Worm (Caenorhabditis elegans) whole organism, L1 larva: Measurements from ENCODE around the gene Y62H9A.13.

Experiments used
- Y116A8C.19 ChIP-seq: sonication (generic microtip); optimal IDR thresholded peaks from 2 replicates; lab custom pipeline; 2016; ENCODE audit warnings: missing compliant biosample characterization, missing genetic modification characterization, borderline replicate concordance
- alr-1 ChIP-seq: fragments of 200-800 bp; sonication (Bioruptor generic); optimal IDR thresholded peaks from 2 replicates; lab custom pipeline; 2018; ENCODE audit warnings: borderline replicate concordance, mild to moderate bottlenecking, missing genetic modification characterization, missing compliant biosample characterization
- ama-1 ChIP-seq: fragments of 150-350 bp; optimal IDR thresholded peaks from 2 replicates; lab custom pipeline; 2014
- ceh-8 ChIP-seq: fragments of 200-800 bp; sonication (Bioruptor generic); optimal IDR thresholded peaks from 2 replicates; lab custom pipeline; 2018; ENCODE audit warnings: mild to moderate bottlenecking, missing genetic modification characterization, moderate library complexity, missing compliant biosample characterization
- ceh-82 ChIP-seq, 3 experiments: fragments of 150-350 bp in 1 of 3; sonication (generic microtip) in 2 of 3; optimal IDR thresholded peaks; 2 replicates each; lab custom pipeline; 2014 to 2017; ENCODE audit warnings: missing biosample characterization in 3 of 3, missing genetic modification characterization in 3 of 3
- ceh-88 ChIP-seq: fragments of 200-800 bp; sonication (Bioruptor generic); IDR thresholded peaks from 2 replicates; pipeline ENCODE4 v1.3.6; 2022; ENCODE audit warnings: missing genetic modification characterization, missing compliant biosample characterization
- ces-1 ChIP-seq: fragments of 150-350 bp; optimal IDR thresholded peaks from 2 replicates; lab custom pipeline; 2014; ENCODE audit warnings: missing biosample characterization, missing genetic modification reagents, missing genetic modification characterization
- dpl-1 ChIP-seq, 3 experiments: fragments of 150-350 bp in 2 of 3; sonication (generic microtip) in 1 of 3; optimal IDR thresholded peaks; 2 replicates each; lab custom pipeline; 2014 to 2017; ENCODE audit warnings: missing biosample characterization in 3 of 3, missing genetic modification characterization in 3 of 3, missing genetic modification reagents in 3 of 3
- dsc-1 ChIP-seq: sonication (generic microtip); optimal IDR thresholded peaks from 2 replicates; lab custom pipeline; 2016; ENCODE audit warnings: mild to moderate bottlenecking, missing genetic modification characterization, missing compliant biosample characterization
- efl-1 ChIP-seq, 4 experiments: fragments of 150-350 bp; optimal IDR thresholded peaks in 3 of 4; peaks in 1 of 4; 1 replicate in 1 of 4; 2 replicates in 3 of 4; lab custom pipeline; 2014; ENCODE audit warnings: missing biosample characterization in 2 of 4, missing genetic modification characterization in 2 of 4, missing genetic modification reagents in 2 of 4
- efl-3 ChIP-seq: fragments of 200-800 bp; sonication (Bioruptor generic); optimal IDR thresholded peaks from 2 replicates; lab custom pipeline; 2018; ENCODE audit warnings: mild to moderate bottlenecking, missing genetic modification characterization, missing compliant biosample characterization
- egl-13 ChIP-seq: sonication (generic microtip); optimal IDR thresholded peaks from 2 replicates; lab custom pipeline; 2016; ENCODE audit warnings: missing genotype, missing genetic modification reagents, missing genetic modification characterization, missing compliant biosample characterization
- elt-3 ChIP-seq, 6 experiments: fragments of 150-350 bp in 1 of 6; sonication (generic microtip); optimal IDR thresholded peaks; 2 replicates each; lab custom pipeline; 2017 to 2018; ENCODE audit warnings: missing biosample characterization in 6 of 6, missing genetic modification characterization in 6 of 6, inconsistent platforms in 1 of 6
- ets-5 ChIP-seq: fragments of 200-800 bp; sonication (Bioruptor generic); IDR thresholded peaks from 2 replicates; pipeline ENCODE4 v1.3.6; 2022; ENCODE audit warnings: missing genetic modification characterization, missing compliant biosample characterization
- fkh-8 ChIP-seq: sonication (generic microtip); optimal IDR thresholded peaks from 2 replicates; lab custom pipeline; 2016; ENCODE audit warnings: mild to moderate bottlenecking, missing genetic modification characterization, missing compliant biosample characterization
- grh-1 ChIP-seq: fragments of 200-800 bp; sonication (Bioruptor generic); IDR thresholded peaks from 2 replicates; pipeline ENCODE4 v1.3.6; 2022; ENCODE audit warnings: missing genetic modification reagents, missing genetic modification characterization, missing compliant biosample characterization
- irx-1 ChIP-seq: sonication (generic microtip); optimal IDR thresholded peaks from 2 replicates; lab custom pipeline; 2016; ENCODE audit warnings: missing genetic modification characterization, missing compliant biosample characterization
- lin-13 ChIP-seq: fragments of 150-350 bp; optimal IDR thresholded peaks from 2 replicates; lab custom pipeline; 2014; ENCODE audit warnings: missing biosample characterization, missing genetic modification reagents, missing genetic modification characterization
- lin-14 ChIP-seq: fragments of 200-800 bp; sonication (Bioruptor generic); optimal IDR thresholded peaks from 2 replicates; lab custom pipeline; 2018; ENCODE audit warnings: mild to moderate bottlenecking, missing genetic modification characterization, moderate library complexity, missing compliant biosample characterization
- lin-35 ChIP-seq, 2 experiments: fragments of 150-350 bp; optimal IDR thresholded peaks; 2 replicates each; lab custom pipeline; 2014; ENCODE audit warnings: missing biosample characterization in 2 of 2, missing genetic modification characterization in 2 of 2, missing genetic modification reagents in 2 of 2
- lin-39 ChIP-seq: fragments of 150-350 bp; optimal IDR thresholded peaks from 2 replicates; lab custom pipeline; 2014; ENCODE audit warnings: missing biosample characterization, missing genetic modification reagents, missing genetic modification characterization
- lir-3 ChIP-seq: sonication (generic microtip); optimal IDR thresholded peaks from 2 replicates; lab custom pipeline; 2016; ENCODE audit warnings: mild to moderate bottlenecking, missing genetic modification characterization, moderate library complexity, missing compliant biosample characterization; ENCODE audit not compliant: poor library complexity
- mab-9 ChIP-seq: fragments of 200-800 bp; sonication (Bioruptor generic); IDR thresholded peaks from 2 replicates; pipeline ENCODE4 v1.3.6; 2022; ENCODE audit warnings: missing genetic modification reagents, missing genetic modification characterization, missing compliant biosample characterization
- mdl-1 ChIP-seq, 2 experiments: fragments of 150-350 bp; optimal IDR thresholded peaks; 2 replicates each; lab custom pipeline; 2014 to 2017; ENCODE audit warnings: missing biosample characterization in 2 of 2, missing genetic modification characterization in 2 of 2, inconsistent platforms in 1 of 2
- mep-1 ChIP-seq: fragments of 150-350 bp; optimal IDR thresholded peaks from 2 replicates; lab custom pipeline; 2014; ENCODE audit warnings: missing biosample characterization, missing genetic modification characterization
- nhr-12 ChIP-seq: sonication (generic microtip); optimal IDR thresholded peaks from 2 replicates; lab custom pipeline; 2017; ENCODE audit warnings: missing biosample characterization, missing genetic modification characterization
- nhr-20 ChIP-seq: sonication (generic microtip); optimal IDR thresholded peaks from 2 replicates; lab custom pipeline; 2016; ENCODE audit warnings: mild to moderate bottlenecking, missing genetic modification characterization, missing compliant biosample characterization
- nhr-237 ChIP-seq: fragments of 150-350 bp; optimal IDR thresholded peaks from 2 replicates; lab custom pipeline; 2014; ENCODE audit warnings: missing biosample characterization, missing genetic modification characterization
- nhr-28 ChIP-seq: fragments of 150-350 bp; optimal IDR thresholded peaks from 2 replicates; lab custom pipeline; 2014; ENCODE audit warnings: missing biosample characterization, missing genetic modification characterization
- nhr-71 ChIP-seq: sonication (generic microtip); optimal IDR thresholded peaks from 2 replicates; lab custom pipeline; 2016; ENCODE audit warnings: mild to moderate bottlenecking, missing genetic modification characterization, moderate library complexity, missing compliant biosample characterization
- nhr-77 ChIP-seq: fragments of 150-350 bp; optimal IDR thresholded peaks from 2 replicates; lab custom pipeline; 2014; ENCODE audit warnings: missing biosample characterization, missing genetic modification characterization
- nhr-84 ChIP-seq: sonication (generic microtip); optimal IDR thresholded peaks from 2 replicates; lab custom pipeline; 2017; ENCODE audit warnings: missing biosample characterization, missing genetic modification characterization
- nhr-85 ChIP-seq: sonication (generic microtip); peaks from one replicate; lab custom pipeline; 2016; ENCODE audit warnings: missing genetic modification characterization, inconsistent platforms, missing compliant biosample characterization
- pag-3 ChIP-seq: sonication (generic microtip); optimal IDR thresholded peaks from 2 replicates; lab custom pipeline; 2017; ENCODE audit warnings: missing genetic modification characterization, mild to moderate bottlenecking, missing compliant biosample characterization, antibody characterized with exemption, borderline replicate concordance; ENCODE audit not compliant: insufficient read depth
- pqm-1 ChIP-seq: sonication (generic microtip); optimal IDR thresholded peaks from 3 replicates; lab custom pipeline; 2017; ENCODE audit warnings: missing biosample characterization, missing genetic modification characterization
- snpc-4 ChIP-seq: fragments of 150-350 bp; optimal IDR thresholded peaks from 2 replicates; lab custom pipeline; 2014; ENCODE audit warnings: missing biosample characterization, missing genetic modification characterization
- snu-23 ChIP-seq: sonication (generic microtip); optimal IDR thresholded peaks from 2 replicates; lab custom pipeline; 2016; ENCODE audit warnings: missing genetic modification characterization, missing compliant biosample characterization
- swsn-7 ChIP-seq: sonication (generic microtip); optimal IDR thresholded peaks from 2 replicates; lab custom pipeline; 2016; ENCODE audit warnings: missing genetic modification characterization, missing compliant biosample characterization
- unc-30 ChIP-seq: sonication (generic microtip); optimal IDR thresholded peaks from 2 replicates; lab custom pipeline; 2017; ENCODE audit warnings: missing biosample characterization, missing genetic modification characterization
- unc-98 ChIP-seq: fragments of 200-800 bp; sonication (Bioruptor generic); IDR thresholded peaks from 2 replicates; pipeline ENCODE4 v1.3.6; 2022; ENCODE audit warnings: missing genetic modification characterization, missing compliant biosample characterization
- vab-15 ChIP-seq: sonication (generic microtip); optimal IDR thresholded peaks from 2 replicates; lab custom pipeline; 2017; ENCODE audit warnings: missing genotype, mild to moderate bottlenecking, missing genetic modification characterization, missing compliant biosample characterization
- xbp-1 ChIP-seq: sonication (generic microtip); optimal IDR thresholded peaks from 2 replicates; lab custom pipeline; 2016; ENCODE audit warnings: missing genetic modification characterization, missing compliant biosample characterization
- zag-1 ChIP-seq: fragments of 150-350 bp; optimal IDR thresholded peaks from 2 replicates; lab custom pipeline; 2014; ENCODE audit warnings: missing biosample characterization, missing genetic modification characterization
- zip-4 ChIP-seq: fragments of 200-800 bp; sonication (Bioruptor generic); optimal IDR thresholded peaks from 2 replicates; lab custom pipeline; 2018; ENCODE audit warnings: mild to moderate bottlenecking, missing genetic modification characterization, moderate library complexity, missing compliant biosample characterization
- ztf-11 ChIP-seq, 2 experiments: sonication (generic microtip); optimal IDR thresholded peaks; 2 replicates each; lab custom pipeline; 2016 to 2017; ENCODE audit warnings: missing genetic modification characterization in 2 of 2, missing biosample characterization in 1 of 2, missing compliant biosample characterization in 1 of 2

Y62H9A.13 gene

ce11 chrX:11916705-11917104 lies at the start of gene Y62H9A.13:
Y62H9A.13 (plus strand) TSS chrX:11917005.
- TF ChIP-seq mdl-1 (tag; optimal IDR thresholded peaks at IDR 0.05; lab: Kevin White, UChicago) (no peak), grh-1 (no peak)

- no peak for TF ChIP-seq nhr-237 (tag; lab: Kevin White, UChicago)
- TF ChIP-seq ama-1 (lab: Kevin White, UChicago) = no peak
- no peak for TF ChIP-seq swsn-7 (tag; lab: Kevin White, UChicago)
- no peak for TF ChIP-seq ceh-8 (GFP tag; lab: Kevin White, UChicago)
- no peak for TF ChIP-seq elt-3 (tag; optimal IDR thresholded peaks at IDR 0.05; lab: Kevin White, UChicago)
- TF ChIP-seq fkh-8 (tag; lab: Kevin White, UChicago) = no peak
- TF ChIP-seq pag-3 = no peak
- TF ChIP-seq lin-35 (GFP tag; optimal IDR thresholded peaks at IDR 0.05; lab: Kevin White, UChicago) = no peak
- no peak for TF ChIP-seq ets-5 (GFP tag; lab: Robert Waterston, UW)
- TF ChIP-seq lir-3 (tag; lab: Kevin White, UChicago) = no peak
- TF ChIP-seq nhr-84 (tag; lab: Kevin White, UChicago) = no peak
- TF ChIP-seq ces-1 (GFP tag; lab: Kevin White, UChicago) = no peak
- no peak for TF ChIP-seq nhr-28 (tag; lab: Kevin White, UChicago)
- TF ChIP-seq nhr-20 (tag; lab: Kevin White, UChicago) = no peak
- no peak for TF ChIP-seq irx-1
- TF ChIP-seq efl-3 (GFP tag; lab: Kevin White, UChicago) = no peak
- no peak for TF ChIP-seq ceh-82 (tag; optimal IDR thresholded peaks at IDR 0.05; lab: Kevin White, UChicago)
- no peak for TF ChIP-seq nhr-85 (tag; lab: Kevin White, UChicago)
- TF ChIP-seq egl-13 (tag; lab: Kevin White, UChicago) = no peak
- TF ChIP-seq zip-4 (GFP tag; lab: Kevin White, UChicago) = no peak
These were observed 47.5 kb upstream of the Y62H9A.13 start, which contains the start of gene dot-1.2 for ce11 chrX:11869260-11869659. dot-1.2 (minus strand) TSS chrX:11869360.

- TF ChIP-seq dsc-1 = peak; percentile 44
- TF ChIP-seq lin-14 (GFP tag; lab: Kevin White, UChicago) = no peak
- TF ChIP-seq lin-13 (GFP tag; lab: Kevin White, UChicago) = no peak
- no peak for TF ChIP-seq pqm-1 (tag; lab: Kevin White, UChicago)
- TF ChIP-seq xbp-1 (tag; lab: Kevin White, UChicago) = no peak
- TF ChIP-seq fkh-8 (tag; lab: Kevin White, UChicago) = peak; percentile 63
- no peak for TF ChIP-seq nhr-84 (tag; lab: Kevin White, UChicago)
These were observed 46.4 kb upstream of the Y62H9A.13 start for ce11 chrX:11870393-11870792.

- no peak for TF ChIP-seq nhr-12
- no peak for TF ChIP-seq efl-1 (optimal IDR thresholded peaks at IDR 0.05; lab: Kevin White, UChicago)
- TF ChIP-seq efl-1 (GFP tag; optimal IDR thresholded peaks at IDR 0.05 in 1 of 2; lab: Kevin White, UChicago) = peak in 1 of 2 experiments; percentile 63
These were observed 44.6 kb upstream of the Y62H9A.13 start for ce11 chrX:11872210-11872609.

ce11 chrX:11875260-11875659 lies 41.5 kb upstream of the Y62H9A.13 start, which contains the start of gene Y62H9A.1:
Y62H9A.1 (plus strand) TSS chrX:11875541.
- TF ChIP-seq mab-9 (no peak), fkh-8 (tag; lab: Kevin White, UChicago) (peak; percentile 25), nhr-20 (tag; lab: Kevin White, UChicago) (no peak), nhr-77 (tag; lab: Kevin White, UChicago) (no peak), unc-98 (GFP tag; lab: Robert Waterston, UW) (no peak), mep-1 (no peak), vab-15 (no peak), lin-35 (GFP tag; optimal IDR thresholded peaks at IDR 0.05; lab: Kevin White, UChicago) (no peak), unc-30 (tag; lab: Kevin White, UChicago) (no peak), lin-39 (tag; lab: Kevin White, UChicago) (no peak), ztf-11 (tag; optimal IDR thresholded peaks at IDR 0.05; lab: Kevin White, UChicago) (no peak), pqm-1 (tag; lab: Kevin White, UChicago) (no peak), ceh-88 (GFP tag; lab: Robert Waterston, UW) (no peak), ets-5 (GFP tag; lab: Robert Waterston, UW) (no peak), dpl-1 (GFP tag; optimal IDR thresholded peaks at IDR 0.05; lab: Kevin White, UChicago) (no peak), snpc-4 (no peak), nhr-71 (tag; lab: Kevin White, UChicago) (peak; percentile 53), alr-1 (tag; lab: Kevin White, UChicago) (no peak), zag-1 (tag; lab: Kevin White, UChicago) (no peak), snu-23 (GFP tag; lab: Kevin White, UChicago) (no peak), nhr-84 (tag; lab: Kevin White, UChicago) (no peak), Y116A8C.19 (tag; lab: Kevin White, UChicago) (no peak)
